Fruit fly (Drosophila melanogaster) whole organism, embryonic: Measurements from ENCODE around the gene JIL-1.
A peak's percentile ranks its signal among the peaks of the same experiment; 100 is the strongest.

Experiments
- Atf3 ChIP-seq: fragments of 200-800 bp; sonication (Bioruptor generic); optimal IDR thresholded peaks from 3 replicates; lab custom pipeline; 2016; ENCODE audit warnings: missing biosample characterization, missing genetic modification characterization
- BEAF-32 ChIP-seq: fragments of 200-800 bp; sonication (Bioruptor generic); optimal IDR thresholded peaks from 3 replicates; lab custom pipeline; 2017; ENCODE audit warnings: missing biosample characterization, missing genetic modification characterization, mild to moderate bottlenecking, moderate library complexity, missing genetic modification reagents
- Bteb2 ChIP-seq: fragments of 200-800 bp; sonication (Bioruptor generic); optimal IDR thresholded peaks from 2 replicates; lab custom pipeline; 2016; ENCODE audit warnings: missing biosample characterization, missing genetic modification characterization
- CG10274 ChIP-seq: fragments of 200-800 bp; sonication (Bioruptor generic); optimal IDR thresholded peaks from 3 replicates; lab custom pipeline; 2017; ENCODE audit warnings: missing biosample characterization, mild to moderate bottlenecking, missing genetic modification characterization
- CG11093 ChIP-seq: fragments of 200-800 bp; sonication (Bioruptor generic); IDR thresholded peaks from 3 replicates; pipeline ENCODE4 v1.3.6; 2022; ENCODE audit warnings: missing biosample characterization, missing genetic modification characterization
- CG11398 ChIP-seq: fragments of 200-800 bp; sonication (Bioruptor generic); optimal IDR thresholded peaks from 2 replicates; lab custom pipeline; 2016; ENCODE audit warnings: missing biosample characterization, missing genetic modification characterization
- CG11560 ChIP-seq: fragments of 200-800 bp; sonication (Bioruptor generic); IDR thresholded peaks from 3 replicates; pipeline ENCODE4 v1.3.6; 2022; ENCODE audit warnings: missing biosample characterization, missing genetic modification characterization
- CG11696 ChIP-seq: fragments of 200-800 bp; sonication (Bioruptor generic); IDR thresholded peaks from 2 replicates; pipeline ENCODE4 v1.3.6; 2022; ENCODE audit warnings: missing biosample characterization, missing genetic modification characterization
- CG12104 ChIP-seq: fragments of 200-800 bp; sonication (Bioruptor generic); optimal IDR thresholded peaks from 3 replicates; lab custom pipeline; 2016; ENCODE audit warnings: missing biosample characterization, missing genetic modification characterization
- CG12299 ChIP-seq: fragments of 200-800 bp; sonication (Bioruptor generic); optimal IDR thresholded peaks from 2 replicates; lab custom pipeline; 2018; ENCODE audit warnings: missing biosample characterization, mild to moderate bottlenecking, missing genetic modification characterization
- CG13287 ChIP-seq: fragments of 200-800 bp; sonication (Bioruptor generic); IDR thresholded peaks from 2 replicates; pipeline ENCODE4 v1.3.6; 2022; ENCODE audit warnings: missing biosample characterization, missing genetic modification characterization; ENCODE audit not compliant: partially characterized antibody
- CG13624 ChIP-seq: fragments of 200-800 bp; sonication (Bioruptor generic); optimal IDR thresholded peaks from 2 replicates; lab custom pipeline; 2016; ENCODE audit warnings: missing biosample characterization, missing genetic modification characterization
- CG14965 ChIP-seq: fragments of 200-800 bp; sonication (Bioruptor generic); optimal IDR thresholded peaks from 2 replicates; lab custom pipeline; 2016; ENCODE audit warnings: missing biosample characterization, missing genetic modification characterization, borderline replicate concordance
- CG15073 ChIP-seq: fragments of 200-800 bp; sonication (Bioruptor generic); optimal IDR thresholded peaks from 2 replicates; lab custom pipeline; 2016; ENCODE audit warnings: missing biosample characterization, missing genetic modification characterization
- CG16815 ChIP-seq: fragments of 200-800 bp; sonication (Bioruptor generic); optimal IDR thresholded peaks from 3 replicates; lab custom pipeline; 2017; ENCODE audit warnings: missing biosample characterization, mild to moderate bottlenecking, missing genetic modification characterization
- CG2889 ChIP-seq: fragments of 200-800 bp; sonication (Bioruptor generic); IDR thresholded peaks from 3 replicates; pipeline ENCODE4 v1.3.6; 2022; ENCODE audit warnings: missing biosample characterization, missing genetic modification characterization
- CG3065 ChIP-seq: fragments of 200-800 bp; sonication (Bioruptor generic); optimal IDR thresholded peaks from 2 replicates; lab custom pipeline; 2016; ENCODE audit warnings: missing biosample characterization, missing genetic modification characterization
- CG3407 ChIP-seq: fragments of 200-800 bp; sonication (Bioruptor generic); optimal IDR thresholded peaks from 2 replicates; lab custom pipeline; 2018; ENCODE audit warnings: missing biosample characterization, mild to moderate bottlenecking, missing genetic modification characterization
- CG4617 ChIP-seq: fragments of 200-800 bp; sonication (Bioruptor generic); optimal IDR thresholded peaks from 3 replicates; lab custom pipeline; 2016; ENCODE audit warnings: missing biosample characterization, missing genetic modification characterization, borderline replicate concordance
- CG6272 ChIP-seq: fragments of 200-800 bp; sonication (Bioruptor generic); IDR thresholded peaks from 2 replicates; pipeline ENCODE4 v1.3.6; 2022; ENCODE audit warnings: missing biosample characterization, missing genetic modification characterization
- CG7357 ChIP-seq: fragments of 200-800 bp; sonication (Bioruptor generic); IDR thresholded peaks from 3 replicates; pipeline ENCODE4 v1.3.6; 2022; ENCODE audit warnings: missing biosample characterization, missing genetic modification characterization
- CG7372 ChIP-seq: fragments of 200-800 bp; sonication (Bioruptor generic); IDR thresholded peaks from 2 replicates; pipeline ENCODE4 v1.3.6; 2022; ENCODE audit warnings: missing biosample characterization, missing genetic modification characterization
- CG7987 ChIP-seq: fragments of 200-800 bp; sonication (Bioruptor generic); optimal IDR thresholded peaks from 2 replicates; lab custom pipeline; 2018; ENCODE audit warnings: missing biosample characterization, mild to moderate bottlenecking, missing genetic modification characterization, moderate library complexity
- Elba2 ChIP-seq: fragments of 200-800 bp; sonication (Bioruptor generic); optimal IDR thresholded peaks from 3 replicates; lab custom pipeline; 2016; ENCODE audit warnings: missing biosample characterization, missing genetic modification characterization
- Fer2 ChIP-seq: fragments of 200-800 bp; sonication (Bioruptor generic); optimal IDR thresholded peaks from 2 replicates; lab custom pipeline; 2018; ENCODE audit warnings: missing biosample characterization, mild to moderate bottlenecking, missing genetic modification characterization, moderate library complexity
- H15 ChIP-seq: fragments of 200-800 bp; sonication (Bioruptor generic); IDR thresholded peaks from 3 replicates; pipeline ENCODE4 v1.3.6; 2022; ENCODE audit warnings: missing biosample characterization, missing genetic modification characterization
- Hmx ChIP-seq: fragments of 200-800 bp; sonication (Bioruptor generic); optimal IDR thresholded peaks from 2 replicates; lab custom pipeline; 2016; ENCODE audit warnings: missing biosample characterization, missing genetic modification characterization
- Lim3 ChIP-seq: fragments of 200-800 bp; sonication (Bioruptor generic); IDR thresholded peaks from 2 replicates; pipeline ENCODE4 v1.3.6; 2022; ENCODE audit warnings: missing biosample characterization, missing genetic modification characterization
- MTF-1 ChIP-seq: fragments of 200-800 bp; sonication (Bioruptor generic); optimal IDR thresholded peaks from 2 replicates; lab custom pipeline; 2018; ENCODE audit warnings: missing biosample characterization, mild to moderate bottlenecking, missing genetic modification characterization, borderline replicate concordance
- Optix ChIP-seq: fragments of 200-800 bp; sonication (Bioruptor generic); IDR thresholded peaks from 3 replicates; pipeline ENCODE4 v1.3.6; 2022; ENCODE audit warnings: missing biosample characterization, missing genetic modification characterization
- Sin3A ChIP-seq: fragments of >200 bp; optimal IDR thresholded peaks from 2 replicates; lab custom pipeline; 2018
- Six4 ChIP-seq: fragments of 200-800 bp; sonication (Bioruptor generic); optimal IDR thresholded peaks from 2 replicates; lab custom pipeline; 2016; ENCODE audit warnings: missing biosample characterization, missing genetic modification characterization
- Sry-δ ChIP-seq: fragments of 200-800 bp; sonication (Bioruptor generic); optimal IDR thresholded peaks from 2 replicates; lab custom pipeline; 2016; ENCODE audit warnings: missing biosample characterization, missing genetic modification characterization
- Tbp ChIP-seq: fragments of >200 bp; optimal IDR thresholded peaks from 2 replicates; lab custom pipeline; 2018; ENCODE audit warnings: missing biosample characterization, missing genetic modification characterization
- Usf ChIP-seq: fragments of 200-800 bp; sonication (Bioruptor generic); optimal IDR thresholded peaks from 2 replicates; lab custom pipeline; 2017; ENCODE audit warnings: missing genotype, missing biosample characterization, missing genetic modification characterization
- ac ChIP-seq: fragments of 200-800 bp; sonication (Bioruptor generic); optimal IDR thresholded peaks from 3 replicates; lab custom pipeline; 2017; ENCODE audit warnings: missing biosample characterization, mild to moderate bottlenecking, missing genetic modification characterization
- ase ChIP-seq: fragments of 200-800 bp; sonication (Bioruptor generic); IDR thresholded peaks from 3 replicates; pipeline ENCODE4 v1.3.6; 2022; ENCODE audit warnings: missing biosample characterization, missing genetic modification characterization
- bcd ChIP-seq: fragments of 200-800 bp; sonication (Bioruptor generic); optimal IDR thresholded peaks from 2 replicates; lab custom pipeline; 2017; ENCODE audit warnings: missing biosample characterization, mild to moderate bottlenecking, missing genetic modification characterization
- cwo ChIP-seq: fragments of 200-800 bp; sonication (Bioruptor generic); optimal IDR thresholded peaks from 3 replicates; lab custom pipeline; 2017; ENCODE audit warnings: missing biosample characterization, missing genetic modification characterization, mild to moderate bottlenecking, moderate library complexity, missing genetic modification reagents
- fd3F ChIP-seq: fragments of 200-800 bp; sonication (Bioruptor generic); optimal IDR thresholded peaks from 2 replicates; lab custom pipeline; 2018; ENCODE audit warnings: missing biosample characterization, mild to moderate bottlenecking, missing genetic modification characterization, moderate library complexity
- ftz-f1 ChIP-seq: fragments of 200-800 bp; sonication (Bioruptor generic); optimal IDR thresholded peaks from 2 replicates; lab custom pipeline; 2016; ENCODE audit warnings: missing biosample characterization, missing genetic modification characterization
- grn ChIP-seq: fragments of 200-800 bp; sonication (Bioruptor generic); optimal IDR thresholded peaks from 3 replicates; lab custom pipeline; 2017; ENCODE audit warnings: missing biosample characterization, missing genetic modification characterization
- gro ChIP-seq: fragments of 200-800 bp; sonication (Bioruptor generic); optimal IDR thresholded peaks from 2 replicates; lab custom pipeline; 2016; ENCODE audit warnings: missing biosample characterization, missing genetic modification characterization
- gsb-n ChIP-seq: fragments of 200-800 bp; sonication (Bioruptor generic); optimal IDR thresholded peaks from 3 replicates; lab custom pipeline; 2018; ENCODE audit warnings: missing biosample characterization, mild to moderate bottlenecking, missing genetic modification characterization
- jumu ChIP-seq: fragments of 200-800 bp; sonication (Bioruptor generic); optimal IDR thresholded peaks from 3 replicates; lab custom pipeline; 2016; ENCODE audit warnings: missing biosample characterization, missing genetic modification characterization
- mirr ChIP-seq: fragments of 200-800 bp; sonication (Bioruptor generic); optimal IDR thresholded peaks from 3 replicates; lab custom pipeline; 2018; ENCODE audit warnings: missing biosample characterization, mild to moderate bottlenecking, missing genetic modification characterization
- nmo ChIP-seq: fragments of 200-800 bp; sonication (Bioruptor generic); optimal IDR thresholded peaks from 2 replicates; lab custom pipeline; 2018; ENCODE audit warnings: missing biosample characterization, mild to moderate bottlenecking, missing genetic modification characterization, moderate library complexity
- odd ChIP-seq: fragments of 200-800 bp; sonication (Bioruptor generic); optimal IDR thresholded peaks from 2 replicates; lab custom pipeline; 2017; ENCODE audit warnings: missing biosample characterization, mild to moderate bottlenecking, missing genetic modification characterization
- rib ChIP-seq: fragments of 200-800 bp; sonication (Bioruptor generic); IDR thresholded peaks from 2 replicates; pipeline ENCODE4 v1.3.6; 2022; ENCODE audit warnings: missing biosample characterization, missing genetic modification characterization
- sens-2 ChIP-seq: fragments of 200-800 bp; sonication (Bioruptor generic); IDR thresholded peaks from 2 replicates; pipeline ENCODE4 v1.3.6; 2022; ENCODE audit warnings: missing biosample characterization, missing genetic modification characterization
- shn ChIP-seq: fragments of 200-800 bp; sonication (Bioruptor generic); optimal IDR thresholded peaks from 3 replicates; lab custom pipeline; 2016; ENCODE audit warnings: missing biosample characterization, missing genetic modification characterization
- ssp ChIP-seq: fragments of 200-800 bp; sonication (Bioruptor generic); IDR thresholded peaks from 2 replicates; pipeline ENCODE4 v1.3.6; 2022; ENCODE audit warnings: missing biosample characterization, missing genetic modification characterization

The JIL-1 gene

dm6 chr3L:11093046-11093520 lies at the start of gene JIL-1 (continued):
- TF ChIP-seq rib (GFP tag; lab: Robert Waterston, UW), result peak; percentile 50
- peak; percentile 71 for TF ChIP-seq bcd (GFP tag; lab: Kevin White, UChicago)
- TF ChIP-seq CG10274 (GFP tag; lab: Kevin White, UChicago), result no peak
- TF ChIP-seq H15, result peak; percentile 24; the same call in 1 of the 3 replicates
- TF ChIP-seq CG2889 (GFP tag; lab: Robert Waterston, UW), result peak; percentile 63
- TF ChIP-seq CG16815 (GFP tag; lab: Kevin White, UChicago), result peak; percentile 57
- TF ChIP-seq ac, result no peak
- peak; percentile 65 for TF ChIP-seq Sry-δ (GFP tag; lab: Kevin White, UChicago)
- no peak for TF ChIP-seq Lim3 (GFP tag; lab: Robert Waterston, UW)
- no peak for TF ChIP-seq CG11398 (GFP tag; lab: Kevin White, UChicago)
- TF ChIP-seq ssp (GFP tag; lab: Robert Waterston, UW), result peak; percentile 57
- no peak for TF ChIP-seq Optix
- peak; percentile 35 for TF ChIP-seq jumu (GFP tag; lab: Kevin White, UChicago)
- peak; percentile 59; the same call in 1 of the 3 replicates for TF ChIP-seq CG11093 (GFP tag; lab: Robert Waterston, UW)
- TF ChIP-seq CG3065 (GFP tag; lab: Kevin White, UChicago), result no peak
- TF ChIP-seq Elba2 (GFP tag; lab: Kevin White, UChicago), result peak; percentile 40
- TF ChIP-seq fd3F, result peak; percentile 34
- peak; percentile 48 for TF ChIP-seq gro (GFP tag; lab: Kevin White, UChicago)
- TF ChIP-seq CG6272 (GFP tag; lab: Robert Waterston, UW), result peak; percentile 94
- peak; percentile 89 for TF ChIP-seq BEAF-32 (GFP tag; lab: Kevin White, UChicago)
- TF ChIP-seq cwo (GFP tag; lab: Kevin White, UChicago), result peak; percentile 17
- TF ChIP-seq CG13624, result peak; percentile 46
- TF ChIP-seq CG7987 (GFP tag; lab: Kevin White, UChicago), result peak; percentile 2
- TF ChIP-seq nmo, result peak; percentile 56
- TF ChIP-seq grn (GFP tag; lab: Kevin White, UChicago), result no peak
- TF ChIP-seq MTF-1 (GFP tag; lab: Kevin White, UChicago), result no peak
- TF ChIP-seq CG7372 (GFP tag; lab: Robert Waterston, UW), result peak; percentile 48; the same call in 1 of the 2 replicates
- no peak for TF ChIP-seq shn
- TF ChIP-seq CG15073 (GFP tag; lab: Kevin White, UChicago), result no peak
- no peak for TF ChIP-seq sens-2 (GFP tag; lab: Robert Waterston, UW)
- TF ChIP-seq Usf, result no peak
- TF ChIP-seq Fer2 (tag; lab: Kevin White, UChicago), result no peak
- peak; percentile 76 for TF ChIP-seq ase
- no peak for TF ChIP-seq ftz-f1
- peak; percentile 47 for TF ChIP-seq Sin3A (lab: Kevin White, UChicago)
- no peak for TF ChIP-seq Tbp (GFP tag; lab: Kevin White, UChicago)
- TF ChIP-seq CG13287, result peak; percentile 88
- peak; percentile 46 for TF ChIP-seq CG3407 (GFP tag; lab: Kevin White, UChicago)
- TF ChIP-seq Six4, result no peak
- TF ChIP-seq CG4617 (GFP tag; lab: Kevin White, UChicago), result peak; percentile 9
- TF ChIP-seq Bteb2, result peak; percentile 18
- no peak for TF ChIP-seq CG11696 (GFP tag; lab: Robert Waterston, UW)
- no peak for TF ChIP-seq odd (GFP tag; lab: Kevin White, UChicago)
- TF ChIP-seq CG11560 (tag; lab: Robert Waterston, UW), result peak; percentile 20; the same call in 1 of the 3 replicates
- peak; percentile 32 for TF ChIP-seq gsb-n
- no peak for TF ChIP-seq mirr (GFP tag; lab: Kevin White, UChicago)
- TF ChIP-seq CG12104 (GFP tag; lab: Kevin White, UChicago), result no peak
- no peak for TF ChIP-seq Hmx (GFP tag; lab: Kevin White, UChicago)
- TF ChIP-seq CG14965 (GFP tag; lab: Kevin White, UChicago), result no peak
- TF ChIP-seq Atf3, result no peak
- 0 out of 3 replicates have a peak, but pooled peaks have one; percentile 45 for TF ChIP-seq CG7357
- TF ChIP-seq CG12299 (tag; lab: Kevin White, UChicago), result no peak
